Fruit fly (Drosophila melanogaster) whole organism, embryonic: ENCODE measurements around the gene CG42758.

Source experiments
- Atf-2 ChIP-seq: fragments of 200-800 bp; sonication (Bioruptor generic); optimal IDR thresholded peaks from 2 replicates; lab custom pipeline; 2016; ENCODE audit warnings: missing biosample characterization, missing genetic modification characterization
- C15 ChIP-seq: fragments of 200-800 bp; sonication (Bioruptor generic); IDR thresholded peaks from 3 replicates; pipeline ENCODE4 v1.3.6; 2022; ENCODE audit warnings: missing biosample characterization, missing genetic modification characterization
- CG10147 ChIP-seq: fragments of 200-800 bp; sonication (Bioruptor generic); optimal IDR thresholded peaks from 2 replicates; lab custom pipeline; 2019; ENCODE audit warnings: missing biosample characterization, mild to moderate bottlenecking, missing genetic modification characterization, moderate library complexity
- CG10267 ChIP-seq: fragments of 200-800 bp; sonication (Bioruptor generic); optimal IDR thresholded peaks from 2 replicates; lab custom pipeline; 2018; ENCODE audit warnings: missing biosample characterization, mild to moderate bottlenecking, missing genetic modification characterization, moderate library complexity
- CG11504 ChIP-seq: fragments of 200-800 bp; sonication (Bioruptor generic); optimal IDR thresholded peaks from 3 replicates; lab custom pipeline; 2019; ENCODE audit warnings: missing biosample characterization, mild to moderate bottlenecking, missing genetic modification characterization, moderate library complexity
- CG12391 ChIP-seq: fragments of 200-800 bp; sonication (Bioruptor generic); optimal IDR thresholded peaks from 3 replicates; lab custom pipeline; 2018; ENCODE audit warnings: missing biosample characterization, mild to moderate bottlenecking, missing genetic modification characterization, moderate library complexity
- CG12769 ChIP-seq: fragments of 200-800 bp; sonication (Bioruptor generic); optimal IDR thresholded peaks from 2 replicates; lab custom pipeline; 2019; ENCODE audit warnings: missing biosample characterization, mild to moderate bottlenecking, missing genetic modification characterization, moderate library complexity
- CG13894 ChIP-seq: fragments of 200-800 bp; sonication (Bioruptor generic); optimal IDR thresholded peaks from 3 replicates; lab custom pipeline; 2018; ENCODE audit warnings: missing biosample characterization, mild to moderate bottlenecking, missing genetic modification characterization, moderate library complexity
- CG14860 ChIP-seq: fragments of 200-800 bp; sonication (Bioruptor generic); IDR thresholded peaks from 3 replicates; pipeline ENCODE4 v1.3.6; 2022; ENCODE audit warnings: missing biosample characterization, missing genetic modification characterization; ENCODE audit not compliant: partially characterized antibody
- CG15269 ChIP-seq: fragments of 200-800 bp; sonication (Bioruptor generic); optimal IDR thresholded peaks from 2 replicates; lab custom pipeline; 2018; ENCODE audit warnings: missing biosample characterization, mild to moderate bottlenecking, missing genetic modification characterization, moderate library complexity
- CG15696 ChIP-seq: fragments of 200-800 bp; sonication (Bioruptor generic); optimal IDR thresholded peaks from 2 replicates; lab custom pipeline; 2019; ENCODE audit warnings: missing biosample characterization, mild to moderate bottlenecking, missing genetic modification characterization, moderate library complexity
- CG17361 ChIP-seq: fragments of 200-800 bp; sonication (Bioruptor generic); IDR thresholded peaks from 3 replicates; pipeline ENCODE4 v1.3.6; 2022; ENCODE audit warnings: missing biosample characterization, missing genetic modification characterization
- CG17802 ChIP-seq: fragments of 200-800 bp; sonication (Bioruptor generic); optimal IDR thresholded peaks from 2 replicates; lab custom pipeline; 2018; ENCODE audit warnings: missing biosample characterization, mild to moderate bottlenecking, missing genetic modification characterization, moderate library complexity
- CG18262 ChIP-seq: fragments of 200-800 bp; optimal IDR thresholded peaks from 3 replicates; lab custom pipeline; 2019; ENCODE audit warnings: missing biosample characterization, mild to moderate bottlenecking, missing genetic modification characterization, moderate library complexity
- CG2678 ChIP-seq: fragments of 200-800 bp; sonication (Bioruptor generic); optimal IDR thresholded peaks from 3 replicates; lab custom pipeline; 2019; ENCODE audit warnings: missing biosample characterization, mild to moderate bottlenecking, missing genetic modification characterization, moderate library complexity
- CG30431 ChIP-seq: fragments of 200-800 bp; sonication (Bioruptor generic); optimal IDR thresholded peaks from 2 replicates; lab custom pipeline; 2017; ENCODE audit warnings: missing biosample characterization, missing genetic modification characterization
- CG34376 ChIP-seq: fragments of 200-800 bp; sonication (Bioruptor generic); optimal IDR thresholded peaks from 2 replicates; lab custom pipeline; 2018; ENCODE audit warnings: missing biosample characterization, mild to moderate bottlenecking, missing genetic modification characterization
- CG4328 ChIP-seq: fragments of 200-800 bp; sonication (Bioruptor generic); optimal IDR thresholded peaks from 3 replicates; lab custom pipeline; 2017; ENCODE audit warnings: missing biosample characterization, missing genetic modification reagents, missing genetic modification characterization
- CG6791 ChIP-seq: fragments of 200-800 bp; sonication (Bioruptor generic); IDR thresholded peaks from 3 replicates; pipeline ENCODE4 v1.3.6; 2022; ENCODE audit warnings: missing biosample characterization, missing genetic modification characterization; ENCODE audit not compliant: partially characterized antibody
- CG9437 ChIP-seq: fragments of 200-800 bp; sonication (Bioruptor generic); optimal IDR thresholded peaks from 2 replicates; lab custom pipeline; 2018; ENCODE audit warnings: missing biosample characterization, mild to moderate bottlenecking, missing genetic modification characterization
- CG9932 ChIP-seq: fragments of 200-800 bp; sonication (Bioruptor generic); IDR thresholded peaks from 2 replicates; pipeline ENCODE4 v1.3.6; 2022; ENCODE audit warnings: missing biosample characterization, missing genetic modification characterization
- D19B ChIP-seq: fragments of 200-800 bp; sonication (Bioruptor generic); optimal IDR thresholded peaks from 2 replicates; lab custom pipeline; 2017; ENCODE audit warnings: missing biosample characterization, mild to moderate bottlenecking, missing genetic modification characterization
- Dbx ChIP-seq: fragments of 200-800 bp; sonication (Bioruptor generic); IDR thresholded peaks from 3 replicates; pipeline ENCODE4 v1.3.6; 2022; ENCODE audit warnings: missing biosample characterization, missing genetic modification characterization
- Myb ChIP-seq: fragments of 200-800 bp; sonication (Bioruptor generic); optimal IDR thresholded peaks from 2 replicates; lab custom pipeline; 2016; ENCODE audit warnings: missing biosample characterization, missing genetic modification characterization
- Ravus ChIP-seq: fragments of 200-800 bp; sonication (Bioruptor generic); IDR thresholded peaks from 2 replicates; pipeline ENCODE4 v1.3.6; 2022; ENCODE audit warnings: missing biosample characterization, missing genetic modification characterization
- Sox100B ChIP-seq: fragments of 200-800 bp; sonication (Bioruptor generic); optimal IDR thresholded peaks from 3 replicates; lab custom pipeline; 2018; ENCODE audit warnings: missing biosample characterization, mild to moderate bottlenecking, missing genetic modification characterization
- Ssrp ChIP-seq: fragments of 200-800 bp; sonication (Bioruptor generic); optimal IDR thresholded peaks from 2 replicates; lab custom pipeline; 2018; ENCODE audit warnings: missing biosample characterization, mild to moderate bottlenecking, missing genetic modification characterization, moderate library complexity
- ash1 ChIP-seq: fragments of 200-800 bp; sonication (Bioruptor generic); optimal IDR thresholded peaks from 2 replicates; lab custom pipeline; 2018; ENCODE audit warnings: missing biosample characterization, mild to moderate bottlenecking, missing genetic modification characterization
- bsh ChIP-seq, 2 experiments: fragments of 200-800 bp; sonication (Bioruptor generic); optimal IDR thresholded peaks; 2 replicates each; lab custom pipeline; 2017 to 2018; ENCODE audit warnings: mild to moderate bottlenecking in 2 of 2, missing biosample characterization in 2 of 2, missing genetic modification characterization in 2 of 2, moderate library complexity in 1 of 2
- dmrt11E ChIP-seq: fragments of 200-800 bp; sonication (Bioruptor generic); optimal IDR thresholded peaks from 3 replicates; lab custom pipeline; 2018; ENCODE audit warnings: missing biosample characterization, mild to moderate bottlenecking, missing genetic modification characterization, moderate library complexity
- dmrt99B ChIP-seq: fragments of 200-800 bp; sonication (Bioruptor generic); optimal IDR thresholded peaks from 2 replicates; lab custom pipeline; 2018; ENCODE audit warnings: missing biosample characterization, mild to moderate bottlenecking, missing genetic modification characterization, moderate library complexity
- fd3F ChIP-seq: fragments of 200-800 bp; sonication (Bioruptor generic); optimal IDR thresholded peaks from 2 replicates; lab custom pipeline; 2018; ENCODE audit warnings: missing biosample characterization, mild to moderate bottlenecking, missing genetic modification characterization, moderate library complexity
- gem ChIP-seq: fragments of 200-800 bp; sonication (Bioruptor generic); optimal IDR thresholded peaks from 2 replicates; lab custom pipeline; 2019; ENCODE audit warnings: missing biosample characterization, mild to moderate bottlenecking, missing genetic modification characterization, moderate library complexity
- grau ChIP-seq: fragments of 200-800 bp; optimal IDR thresholded peaks from 3 replicates; lab custom pipeline; 2019; ENCODE audit warnings: missing biosample characterization, mild to moderate bottlenecking, missing genetic modification characterization, moderate library complexity
- gsb-n ChIP-seq: fragments of 200-800 bp; sonication (Bioruptor generic); optimal IDR thresholded peaks from 3 replicates; lab custom pipeline; 2018; ENCODE audit warnings: missing biosample characterization, mild to moderate bottlenecking, missing genetic modification characterization
- kah ChIP-seq: fragments of 200-800 bp; sonication (Bioruptor generic); optimal IDR thresholded peaks from 2 replicates; lab custom pipeline; 2018; ENCODE audit warnings: missing biosample characterization, mild to moderate bottlenecking, missing genetic modification characterization
- lola ChIP-seq, 3 experiments: fragments of >200 bp in 2 of 3; fragments of 200-800 bp in 1 of 3; sonication (Bioruptor generic) in 1 of 3; optimal IDR thresholded peaks; 2 replicates each; lab custom pipeline; 2017 to 2019; ENCODE audit warnings: missing biosample characterization in 3 of 3, missing genetic modification characterization in 3 of 3, mild to moderate bottlenecking in 1 of 3, moderate library complexity in 1 of 3
- p53 ChIP-seq: fragments of 200-800 bp; sonication (Bioruptor generic); optimal IDR thresholded peaks from 2 replicates; lab custom pipeline; 2016; ENCODE audit warnings: missing biosample characterization, missing genetic modification characterization
- prd ChIP-seq, 3 experiments: fragments of >200 bp in 2 of 3; fragments of 200-800 bp in 1 of 3; sonication (Bioruptor generic) in 1 of 3; optimal IDR thresholded peaks in 2 of 3; IDR thresholded peaks in 1 of 3; 2 replicates in 2 of 3; 3 replicates in 1 of 3; pipeline versions ENCODE4 v1.3.6 to Lab custom; 2017 to 2022; ENCODE audit warnings: missing biosample characterization in 1 of 3, missing genetic modification characterization in 1 of 3
- pum ChIP-seq: fragments of 200-800 bp; sonication (Bioruptor generic); optimal IDR thresholded peaks from 2 replicates; lab custom pipeline; 2016; ENCODE audit warnings: missing biosample characterization, missing genetic modification characterization
- sens ChIP-seq: fragments of 200-800 bp; sonication (Bioruptor generic); peaks from one replicate; lab custom pipeline; 2016; ENCODE audit warnings: missing biosample characterization, missing genetic modification characterization
- shn ChIP-seq: fragments of 200-800 bp; sonication (Bioruptor generic); optimal IDR thresholded peaks from 3 replicates; lab custom pipeline; 2016; ENCODE audit warnings: missing biosample characterization, missing genetic modification characterization
- sob ChIP-seq: fragments of 200-800 bp; sonication (Bioruptor generic); IDR thresholded peaks from 2 replicates; pipeline ENCODE4 v1.3.6; 2022; ENCODE audit warnings: missing biosample characterization, missing genetic modification characterization
- sug ChIP-seq: fragments of 200-800 bp; optimal IDR thresholded peaks from 2 replicates; lab custom pipeline; 2019; ENCODE audit warnings: missing biosample characterization, mild to moderate bottlenecking, missing genetic modification characterization, moderate library complexity
- tll ChIP-seq, 2 experiments: fragments of 200-800 bp in 1 of 2; fragments of >200 bp in 1 of 2; sonication (Bioruptor generic) in 1 of 2; optimal IDR thresholded peaks; 2 replicates each; lab custom pipeline; 2017 to 2019; ENCODE audit warnings: missing biosample characterization in 2 of 2, missing genetic modification characterization in 2 of 2, mild to moderate bottlenecking in 1 of 2, moderate library complexity in 1 of 2
- twi ChIP-seq: fragments of 200-800 bp; optimal IDR thresholded peaks from 2 replicates; lab custom pipeline; 2019; ENCODE audit warnings: missing biosample characterization, mild to moderate bottlenecking, missing genetic modification characterization, moderate library complexity
- wor ChIP-seq: fragments of 200-800 bp; sonication (Bioruptor generic); IDR thresholded peaks from 2 replicates; pipeline ENCODE4 v1.3.6; 2022; ENCODE audit warnings: missing biosample characterization, missing genetic modification characterization

CG42758 gene

dm6 chr3L:14613792-14614677 lies 46.8 kb downstream of the CG42758 start, which contains the start of gene shd (continued):
- TF ChIP-seq sug (tag; lab: Kevin White, UChicago) = peak; percentile 65
- peak; percentile 39 for TF ChIP-seq CG11504 (tag; lab: Kevin White, UChicago)
- TF ChIP-seq CG17361 (GFP tag; lab: Robert Waterston, UW) = peak; percentile 86
- TF ChIP-seq C15 = no peak
- no peak for TF ChIP-seq twi (tag; lab: Kevin White, UChicago)
- no peak for TF ChIP-seq Atf-2
- peak; percentile 14 for TF ChIP-seq CG30431 (GFP tag; lab: Kevin White, UChicago)
- TF ChIP-seq Sox100B (GFP tag; lab: Kevin White, UChicago) = peak; percentile 46
- peak; percentile 18 for TF ChIP-seq CG10267 (tag; lab: Kevin White, UChicago)
- TF ChIP-seq CG12391 = peak; percentile 57
- no peak for TF ChIP-seq ash1 (GFP tag; lab: Kevin White, UChicago)
- TF ChIP-seq gem (tag; lab: Kevin White, UChicago) = peak; percentile 66
- TF ChIP-seq CG2678 (tag; lab: Kevin White, UChicago) = peak; percentile 64
- TF ChIP-seq Ravus = no peak
- TF ChIP-seq sens = peak; percentile 51
- peak; percentile 17 for TF ChIP-seq D19B
- TF ChIP-seq CG12769 (tag; lab: Kevin White, UChicago) = peak; percentile 18
- peak; percentile 70 for TF ChIP-seq kah (GFP tag; lab: Kevin White, UChicago)
- peak; percentile 67 for TF ChIP-seq CG9437
- peak; percentile 57 for TF ChIP-seq CG34376
- no peak for TF ChIP-seq p53
- TF ChIP-seq CG10147 (GFP tag; lab: Kevin White, UChicago) = peak; percentile 42
- TF ChIP-seq tll (GFP tag; optimal IDR thresholded peaks at IDR 0.05; lab: Kevin White, UChicago) = no peak
- TF ChIP-seq CG6791 (GFP tag; lab: Robert Waterston, UW) = no peak
- peak; percentile 17; the same call in 1 of the 2 replicates for TF ChIP-seq CG9932 (GFP tag; lab: Robert Waterston, UW)
- TF ChIP-seq grau (tag; lab: Kevin White, UChicago) = peak; percentile 92
- TF ChIP-seq pum (GFP tag; lab: Kevin White, UChicago) = no peak
- TF ChIP-seq shn (GFP tag; lab: Kevin White, UChicago) = no peak
- peak; percentile 30; the same call in 1 of the 2 replicates for TF ChIP-seq sob (GFP tag; lab: Robert Waterston, UW)
- TF ChIP-seq CG4328 = no peak
- TF ChIP-seq CG18262 = peak; percentile 75
- TF ChIP-seq CG13894 (tag; lab: Kevin White, UChicago) = peak; percentile 67
- peak; percentile 18 to 50 for TF ChIP-seq bsh (GFP tag; optimal IDR thresholded peaks at IDR 0.05; lab: Kevin White, UChicago)
- TF ChIP-seq dmrt11E (tag; lab: Kevin White, UChicago) = peak; percentile 52
- TF ChIP-seq CG17802 (tag; lab: Kevin White, UChicago) = no peak
- TF ChIP-seq CG15696 (tag; lab: Kevin White, UChicago) = peak; percentile 23
- no peak for TF ChIP-seq Dbx (GFP tag; lab: Robert Waterston, UW)
- TF ChIP-seq wor (GFP tag; lab: Robert Waterston, UW) = no peak
- TF ChIP-seq gsb-n (tag; lab: Kevin White, UChicago) = peak; percentile 39
- no peak for TF ChIP-seq prd (optimal IDR thresholded peaks at IDR 0.05; lab: Kevin White, UChicago)
- TF ChIP-seq prd (GFP tag; IDR thresholded peaks at IDR 0.05; lab: Robert Waterston, UW) = no peak
- peak; percentile 49 for TF ChIP-seq Ssrp (tag; lab: Kevin White, UChicago)
- no peak for TF ChIP-seq Myb (GFP tag; lab: Kevin White, UChicago)
- no peak for TF ChIP-seq CG14860 (GFP tag; lab: Robert Waterston, UW)
- peak in 1 of 3 experiments; percentile 69 for TF ChIP-seq lola (GFP tag; optimal IDR thresholded peaks at IDR 0.05; lab: Kevin White, UChicago)
- TF ChIP-seq fd3F = peak; percentile 26
- TF ChIP-seq dmrt99B = peak; percentile 15
- peak; percentile 26 for TF ChIP-seq CG15269 (tag; lab: Kevin White, UChicago)
